Fruit fly (Drosophila melanogaster): ENCODE results near the gene CG14671.

The CG14671 gene

DNA sequence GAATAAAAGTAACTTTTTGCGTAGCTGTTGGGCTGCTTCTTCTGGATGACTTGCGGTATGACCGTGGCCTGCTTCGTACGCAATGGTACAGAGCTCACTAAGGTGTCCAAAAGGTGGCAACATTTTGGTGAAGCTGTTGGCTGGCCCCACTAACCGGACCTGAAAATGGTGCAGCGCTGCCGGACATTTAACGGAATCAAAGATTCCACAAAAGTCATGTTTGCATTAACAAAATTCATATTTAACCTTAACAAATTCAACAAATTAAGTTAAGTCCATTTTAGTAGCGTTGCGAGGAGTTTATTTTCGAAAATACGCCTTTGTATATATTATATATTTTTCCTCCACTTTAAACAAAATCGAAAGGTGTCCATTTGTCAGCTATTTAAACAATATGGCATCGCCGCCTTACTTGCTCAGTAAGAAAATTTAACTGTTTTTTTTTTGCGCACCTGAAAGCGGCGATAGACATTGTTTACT is 36.5 kb upstream of the CG14671 start, which contains the start of the genes kra and SecS (continued):
- TF ChIP-seq Dek (tag; optimal IDR thresholded peaks at IDR 0.05) = peak; percentile 29
- TF ChIP-seq BtbVII (GFP tag; optimal IDR thresholded peaks at IDR 0.05) = peak; percentile 33
- no peak for TF ChIP-seq usp (GFP tag; optimal IDR thresholded peaks at IDR 0.05)
- TF ChIP-seq bab2 (GFP tag; optimal IDR thresholded peaks at IDR 0.05) = peak; percentile 54
- peak; percentile 78 for TF ChIP-seq CG2116 (GFP tag; optimal IDR thresholded peaks at IDR 0.05)
- peak; percentile 79 for TF ChIP-seq CoRest (tag; optimal IDR thresholded peaks at IDR 0.05)
- TF ChIP-seq Hr3 (GFP tag; optimal IDR thresholded peaks at IDR 0.05) = peak; percentile 66
- peak; percentile 80 for TF ChIP-seq Myb (GFP tag; optimal IDR thresholded peaks at IDR 0.05)
- no peak for TF ChIP-seq Rx (GFP tag; IDR thresholded peaks at IDR 0.05)
- TF ChIP-seq Mad (GFP tag; optimal IDR thresholded peaks at IDR 0.05) = peak; percentile 71
- peak; percentile 2 for TF ChIP-seq ATbp (GFP tag; optimal IDR thresholded peaks at IDR 0.05)
- TF ChIP-seq ewg (GFP tag; optimal IDR thresholded peaks at IDR 0.05) = peak; percentile 67
- TF ChIP-seq dpn (GFP tag; optimal IDR thresholded peaks at IDR 0.05) = peak; percentile 67 to 68
- TF ChIP-seq CG17829 (tag; optimal IDR thresholded peaks at IDR 0.05) = peak; percentile 67
- peak; percentile 63 for TF ChIP-seq bcd (GFP tag; optimal IDR thresholded peaks at IDR 0.05)
- TF ChIP-seq CG8944 (GFP tag; optimal IDR thresholded peaks at IDR 0.05) = peak; percentile 32
- TF ChIP-seq CG7271 (tag; optimal IDR thresholded peaks at IDR 0.05) = peak; percentile 10
- peak; percentile 75 for TF ChIP-seq nmo (GFP tag; optimal IDR thresholded peaks at IDR 0.05)
- TF ChIP-seq tll (GFP tag; optimal IDR thresholded peaks at IDR 0.05) = peak; percentile 43 to 92
- TF ChIP-seq CG6765 (GFP tag; optimal IDR thresholded peaks at IDR 0.05) = peak; percentile 41
- TF ChIP-seq CG2875 (GFP tag; optimal IDR thresholded peaks at IDR 0.05) = peak; percentile 35
- TF ChIP-seq CG9437 (GFP tag; optimal IDR thresholded peaks at IDR 0.05) = peak; percentile 4
- TF ChIP-seq Fer2 (tag; optimal IDR thresholded peaks at IDR 0.05) = peak; percentile 60
- TF ChIP-seq scrt (GFP tag; optimal IDR thresholded peaks at IDR 0.05) = peak; percentile 46
- TF ChIP-seq Aef1 (GFP tag; IDR thresholded peaks at IDR 0.05) = no peak
- peak; percentile 63 for TF ChIP-seq HmgZ (tag; optimal IDR thresholded peaks at IDR 0.05)
- TF ChIP-seq CG1647 (GFP tag; optimal IDR thresholded peaks at IDR 0.05) = peak; percentile 57
- peak; percentile 26 for TF ChIP-seq CG10462 (GFP tag; optimal IDR thresholded peaks at IDR 0.05)
- peak; percentile 62 for TF ChIP-seq Sry-δ (GFP tag; optimal IDR thresholded peaks at IDR 0.05)
- no peak for TF ChIP-seq CG11093 (GFP tag; IDR thresholded peaks at IDR 0.05)
- TF ChIP-seq mam (GFP tag; optimal IDR thresholded peaks at IDR 0.05) = peak; percentile 68
- peak; percentile 47 for TF ChIP-seq fd3F (GFP tag; optimal IDR thresholded peaks at IDR 0.05)
- no peak for TF ChIP-seq CG15479 (GFP tag; optimal IDR thresholded peaks at IDR 0.05)
- TF ChIP-seq CG13296 (GFP tag; optimal IDR thresholded peaks at IDR 0.05) = peak; percentile 50
- TF ChIP-seq corto (GFP tag; optimal IDR thresholded peaks at IDR 0.05) = peak; percentile 45
- TF ChIP-seq grau (tag; optimal IDR thresholded peaks at IDR 0.05) = peak; percentile 54
- peak; percentile 27 for TF ChIP-seq CG12071 (GFP tag; optimal IDR thresholded peaks at IDR 0.05)
- TF ChIP-seq dmrt11E (tag; optimal IDR thresholded peaks at IDR 0.05) = peak; percentile 56
- peak; percentile 69 for TF ChIP-seq Chrac-16 (GFP tag; optimal IDR thresholded peaks at IDR 0.05)
- TF ChIP-seq Atf-2 (GFP tag; optimal IDR thresholded peaks at IDR 0.05) = peak; percentile 7
- TF ChIP-seq CG10209 (GFP tag; optimal IDR thresholded peaks at IDR 0.05) = peak; percentile 54
- peak; percentile 56 for TF ChIP-seq CrebB (tag; optimal IDR thresholded peaks at IDR 0.05)
- peak; percentile 58 for TF ChIP-seq Dp (GFP tag; optimal IDR thresholded peaks at IDR 0.05)
- no peak for TF ChIP-seq sr (GFP tag; IDR thresholded peaks at IDR 0.05)
- TF ChIP-seq cas (GFP tag; IDR thresholded peaks at IDR 0.05) = no peak
- TF ChIP-seq peb (GFP tag; IDR thresholded peaks at IDR 0.05) = no peak
- TF ChIP-seq CG17385 (GFP tag; optimal IDR thresholded peaks at IDR 0.05) = peak; percentile 48
- peak; percentile 58 for TF ChIP-seq CG15696 (tag; optimal IDR thresholded peaks at IDR 0.05)
- peak; percentile 75 for TF ChIP-seq CG12104 (GFP tag; optimal IDR thresholded peaks at IDR 0.05)
- peak; percentile 55 for TF ChIP-seq NfI (GFP tag; optimal IDR thresholded peaks at IDR 0.05)
